Fruit fly (Drosophila melanogaster) whole organism, embryonic: ENCODE data around the gene numb.

Experiments used
- Abd-B ChIP-seq: fragments of 200-800 bp; sonication (Bioruptor generic); optimal IDR thresholded peaks from 2 replicates; lab custom pipeline; 2018; ENCODE audit warnings: missing biosample characterization, mild to moderate bottlenecking, missing genetic modification characterization, moderate library complexity
- CG1024 ChIP-seq: fragments of 200-800 bp; sonication (Bioruptor generic); IDR thresholded peaks from 2 replicates; pipeline ENCODE4 v1.3.6; 2022; ENCODE audit warnings: missing biosample characterization, missing genetic modification characterization
- CG10959 ChIP-seq: fragments of 200-800 bp; sonication (Bioruptor generic); IDR thresholded peaks from 2 replicates; pipeline ENCODE4 v1.3.6; 2022; ENCODE audit warnings: missing biosample characterization, missing genetic modification characterization
- CG1233 ChIP-seq: fragments of 200-800 bp; sonication (Bioruptor generic); optimal IDR thresholded peaks from 4 replicates; lab custom pipeline; 2018; ENCODE audit warnings: missing biosample characterization, mild to moderate bottlenecking, missing genetic modification characterization
- CG12391 ChIP-seq: fragments of 200-800 bp; sonication (Bioruptor generic); optimal IDR thresholded peaks from 3 replicates; lab custom pipeline; 2018; ENCODE audit warnings: missing biosample characterization, mild to moderate bottlenecking, missing genetic modification characterization, moderate library complexity
- CG14860 ChIP-seq: fragments of 200-800 bp; sonication (Bioruptor generic); IDR thresholded peaks from 3 replicates; pipeline ENCODE4 v1.3.6; 2022; ENCODE audit warnings: missing biosample characterization, missing genetic modification characterization; ENCODE audit not compliant: partially characterized antibody
- CG15479 ChIP-seq: fragments of 200-800 bp; sonication (Bioruptor generic); optimal IDR thresholded peaks from 3 replicates; lab custom pipeline; 2019; ENCODE audit warnings: missing biosample characterization, mild to moderate bottlenecking, missing genetic modification characterization, moderate library complexity
- CG17359 ChIP-seq: fragments of 200-800 bp; sonication (Bioruptor generic); optimal IDR thresholded peaks from 3 replicates; lab custom pipeline; 2018; ENCODE audit warnings: missing biosample characterization, mild to moderate bottlenecking, missing genetic modification characterization, moderate library complexity
- CG2199 ChIP-seq: fragments of 200-800 bp; sonication (Bioruptor generic); IDR thresholded peaks from 3 replicates; pipeline ENCODE4 v1.3.6; 2022; ENCODE audit warnings: missing biosample characterization, missing genetic modification characterization
- CG2712 ChIP-seq: fragments of 200-800 bp; optimal IDR thresholded peaks from 3 replicates; lab custom pipeline; 2019; ENCODE audit warnings: missing biosample characterization, mild to moderate bottlenecking, missing genetic modification characterization, moderate library complexity
- CG2889 ChIP-seq: fragments of 200-800 bp; sonication (Bioruptor generic); IDR thresholded peaks from 3 replicates; pipeline ENCODE4 v1.3.6; 2022; ENCODE audit warnings: missing biosample characterization, missing genetic modification characterization
- CG30020 ChIP-seq: fragments of 200-800 bp; optimal IDR thresholded peaks from 2 replicates; lab custom pipeline; 2019; ENCODE audit warnings: missing biosample characterization, mild to moderate bottlenecking, missing genetic modification characterization, moderate library complexity
- CG3065 ChIP-seq: fragments of 200-800 bp; sonication (Bioruptor generic); optimal IDR thresholded peaks from 2 replicates; lab custom pipeline; 2016; ENCODE audit warnings: missing biosample characterization, missing genetic modification characterization
- CG3726 ChIP-seq: fragments of 200-800 bp; sonication (Bioruptor generic); IDR thresholded peaks from 3 replicates; pipeline ENCODE4, ENCODE4 v1.3.6; 2022; ENCODE audit warnings: missing biosample characterization, missing genetic modification characterization
- CG3838 ChIP-seq: fragments of 200-800 bp; sonication (Bioruptor generic); optimal IDR thresholded peaks from 3 replicates; lab custom pipeline; 2016; ENCODE audit warnings: missing biosample characterization, missing genetic modification characterization
- CG4328 ChIP-seq: fragments of 200-800 bp; sonication (Bioruptor generic); optimal IDR thresholded peaks from 3 replicates; lab custom pipeline; 2017; ENCODE audit warnings: missing biosample characterization, missing genetic modification reagents, missing genetic modification characterization
- CG4424 ChIP-seq: fragments of 200-800 bp; sonication (Bioruptor generic); optimal IDR thresholded peaks from 3 replicates; lab custom pipeline; 2016; ENCODE audit warnings: missing biosample characterization, missing genetic modification characterization
- CG4617 ChIP-seq: fragments of 200-800 bp; sonication (Bioruptor generic); optimal IDR thresholded peaks from 3 replicates; lab custom pipeline; 2016; ENCODE audit warnings: missing biosample characterization, missing genetic modification characterization, borderline replicate concordance
- CG4854 ChIP-seq: fragments of 200-800 bp; sonication (Bioruptor generic); optimal IDR thresholded peaks from 2 replicates; lab custom pipeline; 2016; ENCODE audit warnings: missing biosample characterization, missing genetic modification characterization, inconsistent platforms
- CG7786 ChIP-seq: fragments of 200-800 bp; sonication (Bioruptor generic); optimal IDR thresholded peaks from 2 replicates; lab custom pipeline; 2016; ENCODE audit warnings: missing biosample characterization, missing genetic modification characterization
- CG8478 ChIP-seq: fragments of >200 bp; optimal IDR thresholded peaks from 2 replicates; lab custom pipeline; 2018
- CG8944 ChIP-seq: fragments of 200-800 bp; sonication (Bioruptor generic); optimal IDR thresholded peaks from 3 replicates; lab custom pipeline; 2016; ENCODE audit warnings: missing biosample characterization, missing genetic modification characterization
- CG9609 ChIP-seq: fragments of 200-800 bp; sonication (Bioruptor generic); optimal IDR thresholded peaks from 3 replicates; lab custom pipeline; 2016; ENCODE audit warnings: missing biosample characterization, missing genetic modification characterization
- Camta ChIP-seq: fragments of 200-800 bp; sonication (Bioruptor generic); optimal IDR thresholded peaks from 2 replicates; lab custom pipeline; 2016; ENCODE audit warnings: missing biosample characterization, missing genetic modification characterization
- Doc2 ChIP-seq: fragments of 200-800 bp; sonication (Bioruptor generic); IDR thresholded peaks from 2 replicates; pipeline ENCODE4 v1.3.6; 2022; ENCODE audit warnings: missing biosample characterization, missing genetic modification characterization
- Hmr ChIP-seq: fragments of 200-800 bp; sonication (Bioruptor generic); optimal IDR thresholded peaks from 3 replicates; lab custom pipeline; 2017; ENCODE audit warnings: mild to moderate bottlenecking, missing biosample characterization, missing genetic modification reagents, missing genetic modification characterization
- Jarid2 ChIP-seq: fragments of 200-800 bp; sonication (Bioruptor generic); optimal IDR thresholded peaks from 3 replicates; lab custom pipeline; 2017; ENCODE audit warnings: mild to moderate bottlenecking, missing biosample characterization, missing genetic modification reagents, missing genetic modification characterization
- Lhr ChIP-seq: fragments of 200-800 bp; sonication (Bioruptor generic); optimal IDR thresholded peaks from 3 replicates; lab custom pipeline; 2017; ENCODE audit warnings: mild to moderate bottlenecking, missing biosample characterization, missing genetic modification reagents, missing genetic modification characterization
- MESR4 ChIP-seq: fragments of 200-800 bp; sonication (Bioruptor generic); optimal IDR thresholded peaks from 2 replicates; lab custom pipeline; 2018; ENCODE audit warnings: missing biosample characterization, mild to moderate bottlenecking, missing genetic modification characterization, moderate library complexity
- Nf-YB ChIP-seq: fragments of 200-800 bp; sonication (Bioruptor generic); optimal IDR thresholded peaks from 3 replicates; lab custom pipeline; 2019; ENCODE audit warnings: missing biosample characterization, mild to moderate bottlenecking, missing genetic modification characterization, moderate library complexity
- Nf-YC ChIP-seq: fragments of 200-800 bp; optimal IDR thresholded peaks from 3 replicates; lab custom pipeline; 2019; ENCODE audit warnings: missing biosample characterization, mild to moderate bottlenecking, missing genetic modification characterization, moderate library complexity
- Oaz ChIP-seq: fragments of 200-800 bp; sonication (Bioruptor generic); IDR thresholded peaks from 2 replicates; pipeline ENCODE4 v1.3.6; 2022; ENCODE audit warnings: missing biosample characterization, missing genetic modification characterization
- Opbp ChIP-seq: fragments of 200-800 bp; sonication (Bioruptor generic); IDR thresholded peaks from 3 replicates; pipeline ENCODE4 v1.3.6; 2022; ENCODE audit warnings: missing biosample characterization, missing genetic modification characterization; ENCODE audit not compliant: partially characterized antibody
- Trl ChIP-seq, 3 experiments: fragments of >200 bp in 2 of 3; fragments of 200-800 bp in 1 of 3; sonication (Bioruptor generic) in 1 of 3; optimal IDR thresholded peaks; 2 replicates in 1 of 3; 3 replicates in 2 of 3; lab custom pipeline; 2016 to 2017; ENCODE audit warnings: missing biosample characterization in 1 of 3, missing genetic modification characterization in 1 of 3
- Xrp1 ChIP-seq: fragments of 200-800 bp; sonication (Bioruptor generic); IDR thresholded peaks from 2 replicates; pipeline ENCODE4 v1.3.6; 2022; ENCODE audit warnings: missing biosample characterization, missing genetic modification characterization
- ato ChIP-seq: fragments of 200-800 bp; sonication (Bioruptor generic); IDR thresholded peaks from 2 replicates; pipeline ENCODE4 v1.3.6; 2022; ENCODE audit warnings: missing biosample characterization, missing genetic modification characterization; ENCODE audit not compliant: partially characterized antibody
- dysf ChIP-seq: fragments of 200-800 bp; sonication (Bioruptor generic); IDR thresholded peaks from 3 replicates; pipeline ENCODE4 v1.3.6; 2022; ENCODE audit warnings: missing biosample characterization, missing genetic modification characterization
- fd64A ChIP-seq: fragments of 200-800 bp; sonication (Bioruptor generic); optimal IDR thresholded peaks from 3 replicates; lab custom pipeline; 2018; ENCODE audit warnings: missing biosample characterization, mild to moderate bottlenecking, missing genetic modification characterization
- gt ChIP-seq: fragments of 200-800 bp; sonication (Bioruptor generic); IDR thresholded peaks from 2 replicates; pipeline ENCODE4 v1.3.6; 2022; ENCODE audit warnings: missing biosample characterization, missing genetic modification characterization
- hbn ChIP-seq: fragments of 200-800 bp; sonication (Bioruptor generic); IDR thresholded peaks from 2 replicates; pipeline ENCODE4 v1.3.6; 2022; ENCODE audit warnings: missing biosample characterization, missing genetic modification characterization; ENCODE audit not compliant: partially characterized antibody
- kay ChIP-seq: fragments of 200-800 bp; sonication (Bioruptor generic); optimal IDR thresholded peaks from 2 replicates; lab custom pipeline; 2016; ENCODE audit warnings: missing biosample characterization, missing genetic modification characterization
- lilli ChIP-seq: fragments of 200-800 bp; sonication (Bioruptor generic); optimal IDR thresholded peaks from 3 replicates; lab custom pipeline; 2016; ENCODE audit warnings: missing biosample characterization, missing genetic modification characterization
- nom ChIP-seq: fragments of 200-800 bp; sonication (Bioruptor generic); optimal IDR thresholded peaks from 2 replicates; lab custom pipeline; 2017; ENCODE audit warnings: missing biosample characterization, missing genetic modification characterization, mild to moderate bottlenecking, moderate library complexity, missing genetic modification reagents
- pb ChIP-seq: fragments of 200-800 bp; sonication (Bioruptor generic); optimal IDR thresholded peaks from 3 replicates; lab custom pipeline; 2016; ENCODE audit warnings: missing biosample characterization, missing genetic modification characterization
- phol ChIP-seq: fragments of 200-800 bp; sonication (Bioruptor generic); optimal IDR thresholded peaks from 3 replicates; lab custom pipeline; 2018; ENCODE audit warnings: missing biosample characterization, mild to moderate bottlenecking, missing genetic modification characterization, moderate library complexity
- pnt ChIP-seq: fragments of 200-800 bp; sonication (Bioruptor generic); optimal IDR thresholded peaks from 3 replicates; lab custom pipeline; 2016; ENCODE audit warnings: missing biosample characterization, missing genetic modification characterization
- sd ChIP-seq: fragments of 200-800 bp; sonication (Bioruptor generic); optimal IDR thresholded peaks from 3 replicates; lab custom pipeline; 2018; ENCODE audit warnings: missing biosample characterization, mild to moderate bottlenecking, missing genetic modification characterization, moderate library complexity
- seq ChIP-seq: fragments of 200-800 bp; sonication (Bioruptor generic); IDR thresholded peaks from 2 replicates; pipeline ENCODE4 v1.3.6; 2022; ENCODE audit warnings: missing biosample characterization, missing genetic modification characterization
- shn ChIP-seq: fragments of 200-800 bp; sonication (Bioruptor generic); optimal IDR thresholded peaks from 3 replicates; lab custom pipeline; 2016; ENCODE audit warnings: missing biosample characterization, missing genetic modification characterization
- usp ChIP-seq: fragments of >200 bp; optimal IDR thresholded peaks from 2 replicates; lab custom pipeline; 2017; ENCODE audit warnings: missing biosample characterization, missing genetic modification characterization

The numb gene

dm6 chr2L:9430992-9431602, 6.2 kb upstream of the numb start, which contains the start of the genes FucTB and scat (continued):
- TF ChIP-seq ato (GFP tag; lab: Robert Waterston, UW) (no peak), CG2199 (GFP tag; lab: Robert Waterston, UW) (no peak), CG30020 (tag; lab: Kevin White, UChicago) (peak; percentile 88), Xrp1 (peak; percentile 96), lilli (peak; percentile 78), Jarid2 (GFP tag; lab: Kevin White, UChicago) (peak; percentile 5), CG1233 (peak; percentile 84), Camta (GFP tag; lab: Kevin White, UChicago) (peak; percentile 22), CG3838 (GFP tag; lab: Kevin White, UChicago) (peak; percentile 35), CG10959 (GFP tag; lab: Robert Waterston, UW) (peak; percentile 83), sd (no peak), CG3065 (peak; percentile 75), CG4424 (peak; percentile 91), Nf-YC (tag; lab: Kevin White, UChicago) (peak; percentile 86), CG8478 (lab: Kevin White, UChicago) (no peak), CG4854 (GFP tag; lab: Kevin White, UChicago) (peak; percentile 47), pb (GFP tag; lab: Kevin White, UChicago) (no peak), CG1024 (GFP tag; lab: Robert Waterston, UW) (peak; percentile 56; the same call in 1 of the 2 replicates), CG3726 (GFP tag; lab: Robert Waterston, UW) (peak; percentile 84), gt (GFP tag; lab: Robert Waterston, UW) (peak; percentile 89), pnt (GFP tag; lab: Kevin White, UChicago) (peak; percentile 68), seq (GFP tag; lab: Robert Waterston, UW) (peak; percentile 81), CG9609 (GFP tag; lab: Kevin White, UChicago) (peak; percentile 75), CG2712 (tag; lab: Kevin White, UChicago) (peak; percentile 96), CG14860 (GFP tag; lab: Robert Waterston, UW) (no peak), Oaz (GFP tag; lab: Robert Waterston, UW) (peak; percentile 82), MESR4 (peak; percentile 89), fd64A (GFP tag; lab: Kevin White, UChicago) (no peak), nom (GFP tag; lab: Kevin White, UChicago) (no peak), shn (peak; percentile 54), hbn (GFP tag; lab: Robert Waterston, UW) (no peak), Abd-B (GFP tag; lab: Kevin White, UChicago) (peak; percentile 95), Nf-YB (peak; percentile 73), CG4617 (GFP tag; lab: Kevin White, UChicago) (peak; percentile 83), CG4328 (peak; percentile 89), CG8944 (peak; percentile 60), Lhr (GFP tag; lab: Kevin White, UChicago) (peak; percentile 49), Trl (optimal IDR thresholded peaks at IDR 0.05; lab: Kevin White, UChicago) (no peak), Trl (GFP tag; optimal IDR thresholded peaks at IDR 0.05; lab: Kevin White, UChicago) (peak; percentile 60), CG2889 (GFP tag; lab: Robert Waterston, UW) (peak; percentile 87), kay (peak; percentile 76), dysf (peak; percentile 95), CG7786 (GFP tag; lab: Kevin White, UChicago) (peak; percentile 44), Opbp (peak; percentile 55; the same call in 1 of the 3 replicates), CG17359 (peak; percentile 78), CG15479 (peak; percentile 50), Doc2 (GFP tag; lab: Robert Waterston, UW) (peak; percentile 63), usp (no peak), CG12391 (peak; percentile 97), Hmr (peak; percentile 90), phol (peak; percentile 98)
